Worm (Caenorhabditis elegans): ENCODE measurements around the gene nhr-164.

- TF ChIP-seq W03F9.2 (tag; optimal IDR thresholded peaks at IDR 0.05) (no peak), him-1 (tag; optimal IDR thresholded peaks at IDR 0.05) (no peak)
Measured at ce11 chrV:15235661-15236060, at the start of gene nhr-164.

Measured in whole organism, L4/young adult.